Fruit fly (Drosophila melanogaster): ENCODE measurements around the gene CG43373.

Gene CG43373

dm6 chr3L:16483524-16484370 lies 59.4 kb downstream of the CG43373 start, which contains the start of gene aos (continued):
- TF ChIP-seq Usf (GFP tag; optimal IDR thresholded peaks at IDR 0.05) (peak; percentile 91), fd64A (GFP tag; optimal IDR thresholded peaks at IDR 0.05) (no peak), Atf3 (GFP tag; optimal IDR thresholded peaks at IDR 0.05) (peak; percentile 59), pb (GFP tag; optimal IDR thresholded peaks at IDR 0.05) (no peak), Atf-2 (GFP tag; optimal IDR thresholded peaks at IDR 0.05) (peak; percentile 56), CG42726 (GFP tag; IDR thresholded peaks at IDR 0.05; ENCODE audit: partially characterized antibody) (no peak), CG15011 (GFP tag; optimal IDR thresholded peaks at IDR 0.05) (no peak), PHDP (tag; optimal IDR thresholded peaks at IDR 0.05) (peak; percentile 90), CG13894 (tag; optimal IDR thresholded peaks at IDR 0.05) (no peak), CG12299 (tag; optimal IDR thresholded peaks at IDR 0.05) (peak; percentile 70), CG13287 (GFP tag; IDR thresholded peaks at IDR 0.05; ENCODE audit: partially characterized antibody) (no peak), knrl (GFP tag; IDR thresholded peaks at IDR 0.05; ENCODE audit: partially characterized antibody) (no peak), CG14710 (tag; optimal IDR thresholded peaks at IDR 0.05) (peak; percentile 97), bigmax (GFP tag; optimal IDR thresholded peaks at IDR 0.05) (no peak), CG17568 (GFP tag; optimal IDR thresholded peaks at IDR 0.05) (peak; percentile 45), dm (GFP tag; optimal IDR thresholded peaks at IDR 0.05) (peak; percentile 13), vnd (GFP tag; IDR thresholded peaks at IDR 0.05; ENCODE audit: partially characterized antibody) (no peak), CG1529 (GFP tag; optimal IDR thresholded peaks at IDR 0.05) (peak; percentile 72), Bgb (GFP tag; IDR thresholded peaks at IDR 0.05; ENCODE audit: partially characterized antibody) (peak; percentile 26; the same call in 1 of the 2 replicates), luna (GFP tag; optimal IDR thresholded peaks at IDR 0.05) (no peak), gfzf (GFP tag; optimal IDR thresholded peaks at IDR 0.05) (no peak), CG32772 (GFP tag; IDR thresholded peaks at IDR 0.05) (peak; percentile 80), jigr1 (GFP tag; IDR thresholded peaks at IDR 0.05) (peak; percentile 40; the same call in 1 of the 3 replicates), nerfin-2 (GFP tag; IDR thresholded peaks at IDR 0.05; ENCODE audit: partially characterized antibody) (no peak), CkIIα-i1 (GFP tag; IDR thresholded peaks at IDR 0.05) (no peak), CG12236 (GFP tag; optimal IDR thresholded peaks at IDR 0.05) (no peak), CG30431 (GFP tag; optimal IDR thresholded peaks at IDR 0.05) (peak; percentile 88), CG4730 (GFP tag; IDR thresholded peaks at IDR 0.05) (peak; percentile 71), disco-r (GFP tag; optimal IDR thresholded peaks at IDR 0.05) (peak; percentile 28), unc-4 (GFP tag; IDR thresholded peaks at IDR 0.05; ENCODE audit: partially characterized antibody) (no peak), H2.0 (GFP tag; IDR thresholded peaks at IDR 0.05) (peak; percentile 78), chif (GFP tag; optimal IDR thresholded peaks at IDR 0.05) (peak; percentile 44 to 74), slp2 (GFP tag; optimal IDR thresholded peaks at IDR 0.05) (peak; percentile 47), NC2α (GFP tag; optimal IDR thresholded peaks at IDR 0.05) (no peak), sna (GFP tag; IDR thresholded peaks at IDR 0.05; ENCODE audit: partially characterized antibody) (no peak), sqz (GFP tag; optimal IDR thresholded peaks at IDR 0.05) (peak; percentile 78), jumu (GFP tag; optimal IDR thresholded peaks at IDR 0.05) (no peak), Aef1 (GFP tag; IDR thresholded peaks at IDR 0.05) (no peak), CG1024 (GFP tag; IDR thresholded peaks at IDR 0.05) (peak; percentile 36; the same call in 1 of the 2 replicates), gsb-n (tag; optimal IDR thresholded peaks at IDR 0.05) (peak; percentile 96), CG8359 (GFP tag; optimal IDR thresholded peaks at IDR 0.05; ENCODE audit: borderline replicate concordance) (peak; percentile 77), Deaf1 (tag; optimal IDR thresholded peaks at IDR 0.05) (peak; percentile 81), CG1832 (GFP tag; optimal IDR thresholded peaks at IDR 0.05) (no peak), pfk (GFP tag; optimal IDR thresholded peaks at IDR 0.05) (no peak), CG9797 (GFP tag; optimal IDR thresholded peaks at IDR 0.05) (no peak), Fer1 (GFP tag; optimal IDR thresholded peaks at IDR 0.05) (peak; percentile 92), CG17385 (GFP tag; optimal IDR thresholded peaks at IDR 0.05) (peak; percentile 88), HLH54F (GFP tag; optimal IDR thresholded peaks at IDR 0.05) (peak; percentile 43)
